Worm (Caenorhabditis elegans) whole organism, early embryonic: Measurements from ENCODE around the gene F47B8.2.

Experiments
- ets-7 ChIP-seq: sonication (generic microtip); optimal IDR thresholded peaks from 2 replicates; lab custom pipeline; 2016; ENCODE audit warnings: missing genotype, missing genetic modification characterization, missing compliant biosample characterization
- flt-1 ChIP-seq: fragments of 200-800 bp; sonication (Bioruptor generic); IDR thresholded peaks from 2 replicates; pipeline ENCODE4 v1.3.6; 2022; ENCODE audit warnings: missing genetic modification characterization, missing compliant biosample characterization
- hmbx-1 ChIP-seq: sonication (generic microtip); optimal IDR thresholded peaks from 2 replicates; lab custom pipeline; 2016; ENCODE audit warnings: mild to moderate bottlenecking, missing genetic modification characterization, missing compliant biosample characterization
- hmg-4 ChIP-seq: fragments of 200-800 bp; sonication (Bioruptor generic); optimal IDR thresholded peaks from 2 replicates; lab custom pipeline; 2018; ENCODE audit warnings: mild to moderate bottlenecking, missing genetic modification characterization, missing compliant biosample characterization
- hnd-1 ChIP-seq: sonication (generic microtip); optimal IDR thresholded peaks from 2 replicates; lab custom pipeline; 2016; ENCODE audit warnings: missing genetic modification characterization, missing compliant biosample characterization
- tbx-37 ChIP-seq: fragments of 200-800 bp; sonication (Bioruptor generic); conservative IDR thresholded peaks from 2 replicates; pipeline ENCODE4 v1.3.6; 2022; ENCODE audit warnings: missing genetic modification reagents, missing genetic modification characterization, missing compliant biosample characterization

DNA sequence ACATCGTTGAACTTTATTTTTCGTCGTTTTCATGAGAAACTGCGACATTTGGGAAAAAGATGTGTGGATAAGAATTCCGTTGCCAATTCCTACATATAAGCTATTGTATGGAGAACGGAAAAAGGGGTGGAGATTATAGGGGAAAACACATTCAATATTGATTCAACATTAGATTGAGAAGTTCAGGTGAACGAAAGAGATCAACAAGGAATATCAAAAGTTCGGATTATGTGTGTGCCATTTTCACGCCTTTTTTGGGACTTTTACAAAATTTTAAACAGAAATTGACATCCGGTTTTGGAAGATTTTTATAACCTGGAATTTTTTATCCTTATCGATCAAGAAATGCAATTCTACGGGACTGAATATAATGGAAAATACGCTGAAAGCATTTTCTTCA, 11.4 kb upstream of the F47B8.2 start, which contains the start of gene F47B8.5:
- TF ChIP-seq hmg-4 (GFP tag; lab: Kevin White, UChicago) (no peak), ets-7 (tag; lab: Kevin White, UChicago) (no peak), flt-1 (GFP tag; lab: Robert Waterston, UW) (no peak), tbx-37 (GFP tag; lab: Robert Waterston, UW) (no peak), hnd-1 (tag; lab: Kevin White, UChicago) (no peak), hmbx-1 (tag; lab: Kevin White, UChicago) (no peak)
